Worm (Caenorhabditis elegans) whole organism, young adult: ENCODE measurements around the gene klp-12.

Source experiments
- B0019.2 ChIP-seq: fragments of 200-800 bp; sonication (Bioruptor generic); conservative IDR thresholded peaks from 2 replicates; pipeline ENCODE4 v1.3.6; 2022; ENCODE audit warnings: missing genetic modification reagents, missing genetic modification characterization, missing compliant biosample characterization
- C17E4.6 ChIP-seq: fragments of 200-800 bp; sonication (Bioruptor generic); IDR thresholded peaks from 2 replicates; pipeline ENCODE4 v1.3.6; 2022; ENCODE audit warnings: missing genetic modification reagents, missing genetic modification characterization, missing compliant biosample characterization
- F10E7.11 ChIP-seq: sonication (generic microtip); optimal IDR thresholded peaks from 2 replicates; lab custom pipeline; 2017; ENCODE audit warnings: mild to moderate bottlenecking, missing genetic modification characterization, moderate library complexity, missing compliant biosample characterization
- F22D6.2 ChIP-seq: sonication (generic microtip); optimal IDR thresholded peaks from 2 replicates; lab custom pipeline; 2016; ENCODE audit warnings: mild to moderate bottlenecking, missing genetic modification characterization, missing compliant biosample characterization
- F37B4.10 ChIP-seq: fragments of 200-800 bp; sonication (Bioruptor generic); IDR thresholded peaks from 2 replicates; pipeline ENCODE4 v1.3.6; 2022; ENCODE audit warnings: missing genetic modification characterization, missing compliant biosample characterization
- F39B2.1 ChIP-seq: fragments of 200-800 bp; sonication (Bioruptor generic); IDR thresholded peaks from 2 replicates; pipeline ENCODE4 v1.3.6; 2022; ENCODE audit warnings: missing genetic modification reagents, missing genetic modification characterization, missing compliant biosample characterization
- K11D2.4 ChIP-seq: fragments of 200-800 bp; sonication (Bioruptor generic); IDR thresholded peaks from 2 replicates; pipeline ENCODE4 v1.3.6; 2022; ENCODE audit warnings: missing genetic modification reagents, missing genetic modification characterization, missing compliant biosample characterization
- T07F8.4 ChIP-seq: sonication (generic microtip); optimal IDR thresholded peaks from 2 replicates; lab custom pipeline; 2016; ENCODE audit warnings: mild to moderate bottlenecking, missing genetic modification characterization, moderate library complexity, missing compliant biosample characterization
- T26A5.8 ChIP-seq: sonication (generic microtip); optimal IDR thresholded peaks from 2 replicates; lab custom pipeline; 2016; ENCODE audit warnings: missing genetic modification characterization, missing compliant biosample characterization
- Y53F4B.3 ChIP-seq: fragments of 200-800 bp; sonication (Bioruptor generic); IDR thresholded peaks from 2 replicates; pipeline ENCODE4 v1.3.6; 2022; ENCODE audit warnings: missing genetic modification reagents, missing genetic modification characterization, missing compliant biosample characterization
- Y53G8AR.9 ChIP-seq: fragments of 200-800 bp; sonication (Bioruptor generic); conservative IDR thresholded peaks from 2 replicates; pipeline ENCODE4 v1.3.6; 2022; ENCODE audit warnings: missing genetic modification reagents, missing genetic modification characterization, missing compliant biosample characterization
- aptf-2 ChIP-seq: fragments of 200-800 bp; sonication (Bioruptor generic); conservative IDR thresholded peaks from 2 replicates; pipeline ENCODE4 v1.3.6; 2022; ENCODE audit warnings: missing genetic modification reagents, missing genetic modification characterization, missing compliant biosample characterization
- athp-1 ChIP-seq: sonication (generic microtip); optimal IDR thresholded peaks from 2 replicates; lab custom pipeline; 2017; ENCODE audit warnings: mild to moderate bottlenecking, missing genetic modification characterization, missing compliant biosample characterization
- bed-1 ChIP-seq: fragments of 200-800 bp; sonication (Bioruptor generic); IDR thresholded peaks from 2 replicates; pipeline ENCODE4 v1.3.6; 2022; ENCODE audit warnings: missing genetic modification reagents, missing genetic modification characterization, missing compliant biosample characterization
- bed-2 ChIP-seq: fragments of 200-800 bp; sonication (Bioruptor generic); IDR thresholded peaks from 2 replicates; pipeline ENCODE4 v1.3.6; 2022; ENCODE audit warnings: missing genetic modification reagents, missing genetic modification characterization, missing compliant biosample characterization
- ccch-3 ChIP-seq: fragments of 200-800 bp; sonication (Bioruptor generic); optimal IDR thresholded peaks from 2 replicates; lab custom pipeline; 2018; ENCODE audit warnings: mild to moderate bottlenecking, missing genetic modification characterization, missing compliant biosample characterization
- ceh-40 ChIP-seq: fragments of 200-800 bp; sonication (Bioruptor generic); IDR thresholded peaks from 2 replicates; pipeline ENCODE4 v1.3.6; 2022; ENCODE audit warnings: missing genetic modification characterization, missing compliant biosample characterization
- ceh-58 ChIP-seq: fragments of 200-800 bp; sonication (Bioruptor generic); IDR thresholded peaks from 2 replicates; pipeline ENCODE4 v1.3.6; 2022; ENCODE audit warnings: missing genetic modification characterization, missing compliant biosample characterization
- efl-1 ChIP-seq: fragments of 150-350 bp; optimal IDR thresholded peaks from 2 replicates; lab custom pipeline; 2014; ENCODE audit warnings: missing biosample characterization, missing genetic modification reagents, missing genetic modification characterization
- egl-18 ChIP-seq: fragments of 200-800 bp; sonication (Bioruptor generic); IDR thresholded peaks from 2 replicates; pipeline ENCODE4 v1.3.6; 2022; ENCODE audit warnings: missing genetic modification reagents, missing genetic modification characterization, missing compliant biosample characterization
- egl-44 ChIP-seq: fragments of 200-800 bp; sonication (Bioruptor generic); IDR thresholded peaks from 2 replicates; pipeline ENCODE4 v1.3.6; 2022; ENCODE audit warnings: missing genetic modification reagents, missing genetic modification characterization, missing compliant biosample characterization
- egrh-3 ChIP-seq: fragments of 200-800 bp; sonication (Bioruptor generic); IDR thresholded peaks from 2 replicates; pipeline ENCODE4 v1.3.6; 2022; ENCODE audit warnings: missing genetic modification reagents, missing genetic modification characterization, missing compliant biosample characterization
- him-1 ChIP-seq: sonication (generic microtip); optimal IDR thresholded peaks from 2 replicates; lab custom pipeline; 2016; ENCODE audit warnings: missing genotype, missing genetic modification reagents, missing genetic modification characterization, missing compliant biosample characterization
- hrde-1 ChIP-seq: sonication (generic microtip); optimal IDR thresholded peaks from 2 replicates; lab custom pipeline; 2016; ENCODE audit warnings: missing genetic modification characterization, mild to moderate bottlenecking, missing compliant biosample characterization, moderate library complexity, missing genotype, missing genetic modification reagents, borderline replicate concordance
- let-607 ChIP-seq, 2 experiments: fragments of 200-800 bp in 1 of 2; sonication (Bioruptor generic) in 1 of 2; sonication (generic microtip) in 1 of 2; optimal IDR thresholded peaks; 2 replicates each; lab custom pipeline; 2016 to 2018; ENCODE audit warnings: mild to moderate bottlenecking in 2 of 2, missing compliant biosample characterization in 2 of 2, missing genetic modification characterization in 2 of 2, moderate library complexity in 2 of 2, missing genotype in 1 of 2
- lin-35 ChIP-seq, 3 experiments: fragments of 150-350 bp in 2 of 3; sonication (generic microtip) in 1 of 3; optimal IDR thresholded peaks; 2 replicates each; lab custom pipeline; 2014 to 2018; ENCODE audit warnings: missing biosample characterization in 3 of 3, missing genetic modification characterization in 3 of 3, missing genetic modification reagents in 3 of 3
- lin-40 ChIP-seq: sonication (generic microtip); optimal IDR thresholded peaks from 2 replicates; lab custom pipeline; 2016; ENCODE audit warnings: missing genetic modification characterization, mild to moderate bottlenecking, missing compliant biosample characterization, missing genotype, missing genetic modification reagents
- lin-54 ChIP-seq: fragments of 200-800 bp; sonication (Bioruptor generic); optimal IDR thresholded peaks from 2 replicates; lab custom pipeline; 2018; ENCODE audit warnings: mild to moderate bottlenecking, missing genetic modification characterization, missing compliant biosample characterization
- lir-1 ChIP-seq: fragments of 200-800 bp; sonication (Bioruptor generic); conservative IDR thresholded peaks from 2 replicates; pipeline ENCODE4 v1.3.6; 2022; ENCODE audit warnings: missing genetic modification reagents, missing genetic modification characterization, missing compliant biosample characterization
- lsy-27 ChIP-seq: sonication (generic microtip); optimal IDR thresholded peaks from 2 replicates; lab custom pipeline; 2017; ENCODE audit warnings: missing genetic modification characterization, mild to moderate bottlenecking, missing compliant biosample characterization, antibody characterized with exemption, missing genotype, borderline replicate concordance; ENCODE audit not compliant: insufficient read depth
- madf-3 ChIP-seq: fragments of 200-800 bp; sonication (Bioruptor generic); IDR thresholded peaks from 2 replicates; pipeline ENCODE4 v1.3.6; 2022; ENCODE audit warnings: missing genetic modification reagents, missing genetic modification characterization, missing compliant biosample characterization
- madf-6 ChIP-seq: fragments of 200-800 bp; sonication (Bioruptor generic); IDR thresholded peaks from 2 replicates; pipeline ENCODE4 v1.3.6; 2022; ENCODE audit warnings: missing genetic modification reagents, missing genetic modification characterization, missing compliant biosample characterization
- mcd-1 ChIP-seq: fragments of 200-800 bp; sonication (Bioruptor generic); IDR thresholded peaks from 2 replicates; pipeline ENCODE4 v1.3.6; 2022; ENCODE audit warnings: missing genetic modification reagents, missing genetic modification characterization, missing compliant biosample characterization
- nfya-1 ChIP-seq: sonication (generic microtip); optimal IDR thresholded peaks from 2 replicates; lab custom pipeline; 2017; ENCODE audit warnings: antibody characterized with exemption, missing compliant biosample characterization, missing genetic modification characterization, borderline replicate concordance; ENCODE audit not compliant: insufficient read depth
- nfyb-1 ChIP-seq: fragments of 200-800 bp; sonication (Bioruptor generic); IDR thresholded peaks from 2 replicates; pipeline ENCODE4 v1.3.6; 2022; ENCODE audit warnings: missing genetic modification reagents, missing genetic modification characterization, missing compliant biosample characterization
- rec-8 ChIP-seq, 2 experiments: sonication (generic microtip); optimal IDR thresholded peaks; 2 replicates each; lab custom pipeline; 2016; ENCODE audit warnings: mild to moderate bottlenecking in 2 of 2, missing genetic modification characterization in 2 of 2, missing genetic modification reagents in 2 of 2, missing genotype in 2 of 2, missing biosample characterization in 1 of 2, missing compliant biosample characterization in 1 of 2, moderate library complexity in 1 of 2
- sdz-38 ChIP-seq: sonication (generic microtip); optimal IDR thresholded peaks from 2 replicates; lab custom pipeline; 2016; ENCODE audit warnings: missing genotype, missing genetic modification characterization, missing compliant biosample characterization
- snpc-1.1 ChIP-seq: sonication (generic microtip); optimal IDR thresholded peaks from 2 replicates; lab custom pipeline; 2017; ENCODE audit warnings: missing genetic modification characterization, mild to moderate bottlenecking, missing compliant biosample characterization, antibody characterized with exemption, moderate library complexity, missing genotype, missing genetic modification reagents; ENCODE audit not compliant: insufficient read depth
- snpc-4 ChIP-seq, 5 experiments: fragments of 150-350 bp in 1 of 5; sonication (generic microtip) in 4 of 5; optimal IDR thresholded peaks; 2 replicates each; lab custom pipeline; 2014 to 2018; ENCODE audit warnings: missing genetic modification characterization in 5 of 5, missing biosample characterization in 3 of 5, antibody characterized with exemption in 2 of 5, mild to moderate bottlenecking in 2 of 5, missing compliant biosample characterization in 2 of 5, missing genotype in 2 of 5, moderate library complexity in 2 of 5, missing genetic modification reagents in 1 of 5
- tbp1 ChIP-seq: fragments of 200-800 bp; sonication (Bioruptor generic); optimal IDR thresholded peaks from 2 replicates; lab custom pipeline; 2018; ENCODE audit warnings: mild to moderate bottlenecking, missing genetic modification characterization, missing compliant biosample characterization
- unc-62 ChIP-seq: fragments of 150-350 bp; optimal IDR thresholded peaks from 2 replicates; lab custom pipeline; 2014; ENCODE audit warnings: missing biosample characterization, missing genetic modification reagents, missing genetic modification characterization
- xnd-1 ChIP-seq: sonication (generic microtip); optimal IDR thresholded peaks from 2 replicates; lab custom pipeline; 2016; ENCODE audit warnings: missing genotype, missing genetic modification reagents, missing genetic modification characterization, missing compliant biosample characterization
- zfh-2 ChIP-seq: fragments of 200-800 bp; sonication (Bioruptor generic); conservative IDR thresholded peaks from 2 replicates; pipeline ENCODE4 v1.3.6; 2022; ENCODE audit warnings: missing genetic modification reagents, missing genetic modification characterization, missing compliant biosample characterization
- zim-3 ChIP-seq: sonication (generic microtip); optimal IDR thresholded peaks from 2 replicates; lab custom pipeline; 2017; ENCODE audit warnings: mild to moderate bottlenecking, missing genetic modification characterization, moderate library complexity, missing compliant biosample characterization
- ztf-25 ChIP-seq: fragments of 200-800 bp; sonication (Bioruptor generic); IDR thresholded peaks from 2 replicates; pipeline ENCODE4 v1.3.6; 2022; ENCODE audit warnings: missing genetic modification reagents, missing genetic modification characterization, missing compliant biosample characterization
- ztf-28 ChIP-seq: fragments of 200-800 bp; sonication (Bioruptor generic); IDR thresholded peaks from 2 replicates; pipeline ENCODE4 v1.3.6; 2022; ENCODE audit warnings: missing genetic modification reagents, missing genetic modification characterization, missing compliant biosample characterization
- ztf-3 ChIP-seq: fragments of 200-800 bp; sonication (Bioruptor generic); optimal IDR thresholded peaks from 2 replicates; lab custom pipeline; 2018; ENCODE audit warnings: mild to moderate bottlenecking, missing genetic modification characterization, missing compliant biosample characterization

klp-12 gene

DNA sequence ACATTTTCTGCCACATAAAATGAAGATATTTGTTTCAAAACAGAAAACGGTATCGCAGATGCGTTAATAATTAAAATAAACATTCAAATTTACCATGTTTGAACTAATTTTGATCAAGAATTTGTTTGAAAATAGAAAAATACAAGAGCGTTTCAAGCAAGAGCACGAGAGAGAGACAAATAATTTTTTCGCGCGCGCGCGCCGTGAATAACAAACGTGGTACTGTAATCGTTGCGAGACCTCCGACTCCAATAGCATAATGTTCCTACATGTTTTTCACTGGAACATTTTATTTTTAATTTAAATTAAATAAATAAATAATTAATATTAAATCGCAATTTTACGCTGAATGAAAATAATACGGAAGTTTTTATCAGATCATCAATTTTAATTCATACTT lies 22.6 kb downstream of the klp-12 start, which contains the start of gene F54E12.2 (continued):
- TF ChIP-seq tbp1 (GFP tag; lab: Kevin White, UChicago) = peak; percentile 68
- TF ChIP-seq K11D2.4 (GFP tag; lab: Robert Waterston, UW) = no peak
- no peak for TF ChIP-seq ceh-58
- TF ChIP-seq lin-40 (tag; lab: Kevin White, UChicago) = no peak
- TF ChIP-seq ztf-3 = no peak
- TF ChIP-seq lin-35 (GFP tag; optimal IDR thresholded peaks at IDR 0.05; lab: Kevin White, UChicago) = peak in 1 of 3 experiments; percentile 75
- TF ChIP-seq Y53G8AR.9 = peak; percentile 86
- peak; percentile 38 for TF ChIP-seq athp-1 (tag; lab: Kevin White, UChicago)
- TF ChIP-seq lsy-27 (tag; lab: Kevin White, UChicago) = no peak
- no peak for TF ChIP-seq zim-3
- TF ChIP-seq ccch-3 (GFP tag; lab: Kevin White, UChicago) = no peak
- TF ChIP-seq ztf-25 (GFP tag; lab: Robert Waterston, UW) = peak; percentile 83; the same call in 1 of the 2 replicates
- peak; percentile 91 for TF ChIP-seq madf-3 (GFP tag; lab: Robert Waterston, UW)
- peak; percentile 99 for TF ChIP-seq madf-6 (GFP tag; lab: Robert Waterston, UW)
- peak; percentile 65; the same call in 1 of the 2 replicates for TF ChIP-seq C17E4.6 (GFP tag; lab: Robert Waterston, UW)
- peak; percentile 82; the same call in 1 of the 2 replicates for TF ChIP-seq ztf-28
- TF ChIP-seq T07F8.4 (tag; lab: Kevin White, UChicago) = no peak
- TF ChIP-seq hrde-1 (tag; lab: Kevin White, UChicago) = no peak
- no peak for TF ChIP-seq ceh-40 (GFP tag; lab: Robert Waterston, UW)
- no peak for TF ChIP-seq let-607 (tag; optimal IDR thresholded peaks at IDR 0.05; lab: Kevin White, UChicago)
- peak; percentile 57; the same call in 1 of the 2 replicates for TF ChIP-seq mcd-1 (GFP tag; lab: Robert Waterston, UW)
- TF ChIP-seq F39B2.1 = peak; percentile 88; the same call in 1 of the 2 replicates
- TF ChIP-seq unc-62 (GFP tag; lab: Kevin White, UChicago) = no peak
- TF ChIP-seq nfyb-1 (GFP tag; lab: Robert Waterston, UW) = no peak
- TF ChIP-seq efl-1 (GFP tag; lab: Kevin White, UChicago) = peak; percentile 98
- TF ChIP-seq him-1 (tag; lab: Kevin White, UChicago) = no peak
- TF ChIP-seq bed-2 = no peak
- TF ChIP-seq rec-8 (tag; optimal IDR thresholded peaks at IDR 0.05; lab: Kevin White, UChicago) = no peak
- peak; percentile 88 for TF ChIP-seq B0019.2 (GFP tag; lab: Robert Waterston, UW)
- no peak for TF ChIP-seq F10E7.11 (tag; lab: Kevin White, UChicago)
- no peak; the same call in 1 of the 2 replicates for TF ChIP-seq lir-1
- 0 out of 2 replicates have a peak, but pooled peaks have one; percentile 48 for TF ChIP-seq aptf-2 (GFP tag; lab: Robert Waterston, UW)
- no peak for TF ChIP-seq snpc-4 (GFP tag; optimal IDR thresholded peaks at IDR 0.05; lab: Kevin White, UChicago)
- TF ChIP-seq snpc-4 (tag; optimal IDR thresholded peaks at IDR 0.05; lab: Kevin White, UChicago) = peak in 2 of 4 experiments; percentile 18 to 31
- no peak for TF ChIP-seq F22D6.2
- TF ChIP-seq zfh-2 (GFP tag; lab: Robert Waterston, UW) = no peak
- TF ChIP-seq egl-18 = no peak
- TF ChIP-seq egrh-3 (GFP tag; lab: Robert Waterston, UW) = no peak
- TF ChIP-seq sdz-38 (tag; lab: Kevin White, UChicago) = no peak
- TF ChIP-seq xnd-1 (tag; lab: Kevin White, UChicago) = peak; percentile 95
- TF ChIP-seq bed-1 (GFP tag; lab: Robert Waterston, UW) = no peak
- no peak for TF ChIP-seq nfya-1
- TF ChIP-seq T26A5.8 (tag; lab: Kevin White, UChicago) = no peak
- peak; percentile 82 for TF ChIP-seq lin-54 (GFP tag; lab: Kevin White, UChicago)
- no peak for TF ChIP-seq F37B4.10 (GFP tag; lab: Robert Waterston, UW)
- no peak for TF ChIP-seq egl-44 (GFP tag; lab: Robert Waterston, UW)
- peak; percentile 45; the same call in 1 of the 2 replicates for TF ChIP-seq Y53F4B.3
- TF ChIP-seq snpc-1.1 (tag; lab: Kevin White, UChicago) = peak; percentile 56
